Worm (Caenorhabditis elegans): ENCODE data around the gene ZC449.2.
A peak's percentile ranks its signal among the peaks of the same experiment; 100 is the strongest.

Gene ZC449.2

DNA sequence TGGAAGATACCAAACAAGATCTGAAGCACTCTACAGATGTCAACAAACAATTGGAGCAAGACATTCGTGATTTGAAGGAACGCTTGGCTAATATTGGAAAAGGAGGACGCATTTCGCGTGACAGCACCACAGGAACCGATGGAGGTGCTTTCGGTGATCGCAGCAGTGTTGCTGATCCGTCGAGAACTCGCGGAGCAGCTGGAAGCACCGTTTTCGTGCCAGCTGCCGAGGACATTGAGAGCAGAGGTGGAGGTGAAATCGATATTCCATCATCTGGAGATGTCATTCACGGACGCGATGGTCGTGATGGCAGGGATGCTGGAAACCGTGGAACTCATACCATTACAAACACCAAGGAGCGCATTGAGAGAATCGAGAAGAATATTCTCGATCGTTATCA lies 33.5 kb upstream of the ZC449.2 start:
- TF ChIP-seq nhr-12 (tag; optimal IDR thresholded peaks at IDR 0.05) (no peak), lin-32 (GFP tag; optimal IDR thresholded peaks at IDR 0.05) (no peak), pha-4 (tag; optimal IDR thresholded peaks at IDR 0.05) (no peak), sptf-1 (tag; optimal IDR thresholded peaks at IDR 0.05) (no peak), tbx-8 (GFP tag; optimal IDR thresholded peaks at IDR 0.05) (no peak), blmp-1 (tag; optimal IDR thresholded peaks at IDR 0.05) (no peak), bed-3 (GFP tag; optimal IDR thresholded peaks at IDR 0.05) (no peak), cnd-1 (tag; optimal IDR thresholded peaks at IDR 0.05) (no peak), drap-1 (GFP tag; optimal IDR thresholded peaks at IDR 0.05) (no peak), mls-2 (tag; optimal IDR thresholded peaks at IDR 0.05) (no peak)

DNA sequence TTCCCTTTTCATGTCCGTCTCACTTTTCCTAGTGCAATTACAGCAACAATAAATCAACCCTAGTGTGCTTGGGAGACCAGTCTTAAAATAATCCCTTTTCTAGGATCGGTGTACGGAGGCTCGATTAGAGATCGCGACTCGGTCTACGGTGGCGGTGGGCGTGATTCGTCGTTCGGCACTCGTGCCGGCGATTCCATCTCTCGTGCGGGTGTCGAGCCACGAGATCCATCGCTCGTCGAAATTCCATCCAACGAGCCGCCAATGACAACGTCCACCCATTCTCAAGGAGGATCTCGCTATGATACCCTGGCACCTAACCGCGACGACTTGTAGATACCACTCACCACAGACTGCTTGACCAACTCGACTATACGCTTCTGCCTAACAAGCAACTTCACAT lies 28.6 kb upstream of the ZC449.2 start:
- no peak for TF ChIP-seq mls-2 (tag; optimal IDR thresholded peaks at IDR 0.05)
- no peak for TF ChIP-seq unc-39 (tag; optimal IDR thresholded peaks at IDR 0.05)
- TF ChIP-seq ceh-39 (tag; optimal IDR thresholded peaks at IDR 0.05): no peak
- TF ChIP-seq nhr-237 (tag; optimal IDR thresholded peaks at IDR 0.05): no peak
- TF ChIP-seq nhr-76 (tag; optimal IDR thresholded peaks at IDR 0.05): no peak
- TF ChIP-seq pha-4 (tag; optimal IDR thresholded peaks at IDR 0.05): no peak
- TF ChIP-seq mep-1 (tag; optimal IDR thresholded peaks at IDR 0.05): no peak
- no peak for TF ChIP-seq ztf-11 (tag; optimal IDR thresholded peaks at IDR 0.05)
- TF ChIP-seq elt-3 (tag; optimal IDR thresholded peaks at IDR 0.05): no peak
- no peak for TF ChIP-seq mab-5 (tag; optimal IDR thresholded peaks at IDR 0.05)
- TF ChIP-seq M03D4.4 (tag; optimal IDR thresholded peaks at IDR 0.05): no peak
- no peak for TF ChIP-seq nhr-12 (tag; optimal IDR thresholded peaks at IDR 0.05)
- TF ChIP-seq lin-13 (tag; optimal IDR thresholded peaks at IDR 0.05): no peak
- no peak for TF ChIP-seq ces-1 (GFP tag; optimal IDR thresholded peaks at IDR 0.05)
- TF ChIP-seq drap-1 (GFP tag; optimal IDR thresholded peaks at IDR 0.05): no peak

DNA sequence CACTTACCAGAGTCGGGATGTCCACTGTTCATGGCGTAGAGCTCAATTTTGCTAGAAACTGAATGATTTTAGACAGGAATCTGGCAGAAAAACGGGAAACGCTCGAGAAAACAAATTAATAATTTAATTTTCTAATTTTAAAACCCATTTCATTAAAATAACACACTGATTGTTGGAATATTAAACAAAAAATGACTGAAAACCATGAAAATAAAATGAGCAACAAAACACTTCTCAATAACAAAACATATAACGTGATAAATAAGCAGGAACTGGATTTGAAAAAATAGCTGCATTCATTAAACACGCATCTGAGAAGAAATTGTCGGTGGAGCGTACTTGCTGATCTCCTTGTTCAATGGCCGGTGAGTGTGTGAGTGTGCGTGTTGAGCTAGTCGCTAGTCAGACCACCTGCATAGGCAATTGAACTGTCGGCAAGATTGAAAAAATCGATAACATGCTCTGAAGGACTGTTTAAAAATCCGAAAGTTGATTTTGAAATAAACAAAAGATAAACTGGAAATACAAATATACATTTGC lies 23.5 kb upstream of the ZC449.2 start, which contains the start of gene ZC8.6:
TSS of gene ZC8.6 (minus strand) at position 51 of the 540 bp plus-strand sequence.
- TF ChIP-seq sem-2 (GFP tag; optimal IDR thresholded peaks at IDR 0.05) (no peak), mep-1 (tag; optimal IDR thresholded peaks at IDR 0.05) (peak; percentile 54), nhr-2 (tag; optimal IDR thresholded peaks at IDR 0.05) (peak; percentile 58), ceh-43 (GFP tag; optimal IDR thresholded peaks at IDR 0.05) (no peak), zip-8 (tag; optimal IDR thresholded peaks at IDR 0.05) (no peak), lin-13 (tag; optimal IDR thresholded peaks at IDR 0.05) (peak; percentile 10), nhr-12 (tag; optimal IDR thresholded peaks at IDR 0.05) (no peak), ceh-83 (GFP tag; optimal IDR thresholded peaks at IDR 0.05) (no peak), snpc-4 (tag; optimal IDR thresholded peaks at IDR 0.05) (no peak), ham-2 (GFP tag; optimal IDR thresholded peaks at IDR 0.05) (no peak), flh-1 (GFP tag; optimal IDR thresholded peaks at IDR 0.05) (no peak)

DNA sequence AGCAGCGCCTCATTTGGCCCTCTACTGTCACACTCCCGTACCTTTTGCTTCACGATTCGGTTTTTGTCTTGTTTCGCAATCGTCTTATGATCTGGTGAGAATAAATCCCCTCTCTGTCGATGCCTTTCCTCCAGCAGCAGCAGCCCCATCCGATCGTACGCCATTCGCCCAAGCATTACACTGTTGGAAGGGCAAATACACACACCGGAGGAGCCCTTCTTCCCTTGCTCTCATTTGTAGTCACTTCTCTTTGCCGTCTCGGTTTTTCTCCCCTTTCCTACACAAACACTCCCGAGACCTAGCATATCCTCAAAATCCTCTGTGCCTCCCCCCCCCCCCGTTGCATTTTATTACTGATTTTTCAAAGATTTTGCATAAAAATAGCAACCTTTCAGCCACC lies 22.2 kb upstream of the ZC449.2 start, which contains the start of gene set-30:
TSS of gene set-30 (plus strand) at position 396 of the 400 bp plus-strand sequence.
- TF ChIP-seq cnd-1 (tag; optimal IDR thresholded peaks at IDR 0.05) (peak; percentile 7), hlh-1 (tag; optimal IDR thresholded peaks at IDR 0.05) (peak; percentile 71), flh-1 (GFP tag; optimal IDR thresholded peaks at IDR 0.05) (no peak), ces-1 (GFP tag; optimal IDR thresholded peaks at IDR 0.05) (no peak), drap-1 (GFP tag; optimal IDR thresholded peaks at IDR 0.05) (peak; percentile 4), M03D4.4 (tag; optimal IDR thresholded peaks at IDR 0.05) (peak; percentile 28), unc-120 (tag; optimal IDR thresholded peaks at IDR 0.05; ENCODE audit: poor library complexity, severe bottlenecking) (peak; percentile 50)

DNA sequence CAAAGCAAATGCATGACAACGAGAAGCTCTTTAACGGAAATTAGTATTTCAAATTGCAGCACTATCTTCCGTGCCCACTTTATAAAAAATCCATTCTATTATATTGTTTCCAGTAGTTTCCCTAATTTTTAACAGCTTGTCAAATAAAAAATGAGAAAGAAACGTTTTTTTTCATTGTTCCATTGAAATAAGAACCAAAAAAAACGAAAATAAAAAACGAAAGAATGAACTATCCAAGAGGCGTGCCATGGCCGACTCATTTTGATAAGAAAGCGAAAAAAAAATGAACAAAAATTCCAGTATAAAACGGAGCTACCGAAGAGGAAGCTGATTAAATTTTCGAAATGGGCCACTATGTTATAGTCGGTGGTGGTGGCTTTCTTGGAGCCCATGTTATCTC lies 16.1 kb upstream of the ZC449.2 start, which contains the start of gene hsd-2:
TSS of gene hsd-2 (plus strand) at position 301 of the 400 bp plus-strand sequence.
- TF ChIP-seq mep-1 (tag; optimal IDR thresholded peaks at IDR 0.05) (no peak), lsy-2 (tag; optimal IDR thresholded peaks at IDR 0.05) (no peak), nhr-12 (tag; optimal IDR thresholded peaks at IDR 0.05) (no peak), sptf-1 (tag; optimal IDR thresholded peaks at IDR 0.05) (no peak), blmp-1 (tag; optimal IDR thresholded peaks at IDR 0.05) (no peak), elt-3 (tag; optimal IDR thresholded peaks at IDR 0.05) (no peak), ceh-39 (tag; optimal IDR thresholded peaks at IDR 0.05) (no peak), unc-62 (GFP tag; optimal IDR thresholded peaks at IDR 0.05) (no peak), lin-32 (GFP tag; optimal IDR thresholded peaks at IDR 0.05) (no peak), flh-1 (GFP tag; optimal IDR thresholded peaks at IDR 0.05) (no peak), mls-2 (tag; optimal IDR thresholded peaks at IDR 0.05) (no peak), nhr-28 (tag; optimal IDR thresholded peaks at IDR 0.05) (no peak)

Data from whole organism, mixed stage, embryonic.